Fruit fly (Drosophila melanogaster) whole organism, embryonic: ENCODE results near the gene CG31103.

ENCODE experiments used
- Aef1 ChIP-seq: fragments of 200-800 bp; sonication (Bioruptor generic); IDR thresholded peaks from 3 replicates; pipeline ENCODE4 v1.3.6; 2022; ENCODE audit warnings: missing biosample characterization, missing genetic modification characterization
- CG11560 ChIP-seq: fragments of 200-800 bp; sonication (Bioruptor generic); IDR thresholded peaks from 3 replicates; pipeline ENCODE4 v1.3.6; 2022; ENCODE audit warnings: missing biosample characterization, missing genetic modification characterization
- CG12236 ChIP-seq: fragments of 200-800 bp; sonication (Bioruptor generic); optimal IDR thresholded peaks from 2 replicates; lab custom pipeline; 2016; ENCODE audit warnings: missing biosample characterization, missing genetic modification characterization
- CG13296 ChIP-seq: fragments of 200-800 bp; sonication (Bioruptor generic); optimal IDR thresholded peaks from 3 replicates; lab custom pipeline; 2018; ENCODE audit warnings: missing biosample characterization, mild to moderate bottlenecking, missing genetic modification characterization
- CG13424 ChIP-seq: fragments of 200-800 bp; sonication (Bioruptor generic); optimal IDR thresholded peaks from 2 replicates; lab custom pipeline; 2019; ENCODE audit warnings: missing biosample characterization, mild to moderate bottlenecking, missing genetic modification characterization, moderate library complexity
- CG15011 ChIP-seq: fragments of 200-800 bp; sonication (Bioruptor generic); optimal IDR thresholded peaks from 3 replicates; lab custom pipeline; 2018; ENCODE audit warnings: missing biosample characterization, mild to moderate bottlenecking, missing genetic modification characterization
- CG15514 ChIP-seq: fragments of 200-800 bp; sonication (Bioruptor generic); optimal IDR thresholded peaks from 3 replicates; lab custom pipeline; 2017; ENCODE audit warnings: missing biosample characterization, missing genetic modification characterization, mild to moderate bottlenecking, moderate library complexity, missing genetic modification reagents
- CG16815 ChIP-seq: fragments of 200-800 bp; sonication (Bioruptor generic); optimal IDR thresholded peaks from 3 replicates; lab custom pipeline; 2017; ENCODE audit warnings: missing biosample characterization, mild to moderate bottlenecking, missing genetic modification characterization
- CG17359 ChIP-seq: fragments of 200-800 bp; sonication (Bioruptor generic); optimal IDR thresholded peaks from 3 replicates; lab custom pipeline; 2018; ENCODE audit warnings: missing biosample characterization, mild to moderate bottlenecking, missing genetic modification characterization, moderate library complexity
- CG2120 ChIP-seq: fragments of 200-800 bp; sonication (Bioruptor generic); optimal IDR thresholded peaks from 3 replicates; lab custom pipeline; 2016; ENCODE audit warnings: missing biosample characterization, missing genetic modification characterization
- CG2199 ChIP-seq: fragments of 200-800 bp; sonication (Bioruptor generic); IDR thresholded peaks from 3 replicates; pipeline ENCODE4 v1.3.6; 2022; ENCODE audit warnings: missing biosample characterization, missing genetic modification characterization
- CG30431 ChIP-seq: fragments of 200-800 bp; sonication (Bioruptor generic); optimal IDR thresholded peaks from 2 replicates; lab custom pipeline; 2017; ENCODE audit warnings: missing biosample characterization, missing genetic modification characterization
- CG34376 ChIP-seq: fragments of 200-800 bp; sonication (Bioruptor generic); optimal IDR thresholded peaks from 2 replicates; lab custom pipeline; 2018; ENCODE audit warnings: missing biosample characterization, mild to moderate bottlenecking, missing genetic modification characterization
- CG42726 ChIP-seq: fragments of 200-800 bp; sonication (Bioruptor generic); IDR thresholded peaks from 2 replicates; pipeline ENCODE4 v1.3.6; 2022; ENCODE audit warnings: missing biosample characterization, missing genetic modification characterization; ENCODE audit not compliant: partially characterized antibody
- CG7839 ChIP-seq: fragments of 200-800 bp; sonication (Bioruptor generic); optimal IDR thresholded peaks from 3 replicates; lab custom pipeline; 2018; ENCODE audit warnings: missing biosample characterization, mild to moderate bottlenecking, missing genetic modification characterization, moderate library complexity
- CG7928 ChIP-seq: fragments of 200-800 bp; sonication (Bioruptor generic); optimal IDR thresholded peaks from 2 replicates; lab custom pipeline; 2017; ENCODE audit warnings: missing biosample characterization, mild to moderate bottlenecking, missing genetic modification characterization
- CG8281 ChIP-seq: fragments of 200-800 bp; sonication (Bioruptor generic); optimal IDR thresholded peaks from 2 replicates; lab custom pipeline; 2018; ENCODE audit warnings: missing biosample characterization, mild to moderate bottlenecking, missing genetic modification characterization, moderate library complexity
- CG8944 ChIP-seq: fragments of 200-800 bp; sonication (Bioruptor generic); optimal IDR thresholded peaks from 3 replicates; lab custom pipeline; 2016; ENCODE audit warnings: missing biosample characterization, missing genetic modification characterization
- CHES-1-like ChIP-seq: fragments of 200-800 bp; sonication (Bioruptor generic); optimal IDR thresholded peaks from 2 replicates; lab custom pipeline; 2016; ENCODE audit warnings: missing biosample characterization, missing genetic modification characterization
- Dp ChIP-seq: fragments of 200-800 bp; sonication (Bioruptor generic); optimal IDR thresholded peaks from 2 replicates; lab custom pipeline; 2018; ENCODE audit warnings: missing biosample characterization, mild to moderate bottlenecking, missing genetic modification characterization, moderate library complexity
- Fer2 ChIP-seq: fragments of 200-800 bp; sonication (Bioruptor generic); optimal IDR thresholded peaks from 2 replicates; lab custom pipeline; 2018; ENCODE audit warnings: missing biosample characterization, mild to moderate bottlenecking, missing genetic modification characterization, moderate library complexity
- HLH3B ChIP-seq: fragments of 200-800 bp; sonication (Bioruptor generic); IDR thresholded peaks from 2 replicates; pipeline ENCODE4 v1.3.6; 2022; ENCODE audit warnings: missing biosample characterization, missing genetic modification characterization
- Oaz ChIP-seq: fragments of 200-800 bp; sonication (Bioruptor generic); IDR thresholded peaks from 2 replicates; pipeline ENCODE4 v1.3.6; 2022; ENCODE audit warnings: missing biosample characterization, missing genetic modification characterization
- Spps ChIP-seq: fragments of 200-800 bp; sonication (Bioruptor generic); optimal IDR thresholded peaks from 2 replicates; lab custom pipeline; 2018; ENCODE audit warnings: missing biosample characterization, mild to moderate bottlenecking, missing genetic modification characterization
- Sry-β ChIP-seq: fragments of 200-800 bp; sonication (Bioruptor generic); optimal IDR thresholded peaks from 2 replicates; lab custom pipeline; 2018; ENCODE audit warnings: missing biosample characterization, mild to moderate bottlenecking, missing genetic modification characterization, moderate library complexity
- ac ChIP-seq: fragments of 200-800 bp; sonication (Bioruptor generic); optimal IDR thresholded peaks from 3 replicates; lab custom pipeline; 2017; ENCODE audit warnings: missing biosample characterization, mild to moderate bottlenecking, missing genetic modification characterization
- al ChIP-seq: fragments of 200-800 bp; sonication (Bioruptor generic); IDR thresholded peaks from 2 replicates; pipeline ENCODE4 v1.3.6; 2022; ENCODE audit warnings: missing biosample characterization, missing genetic modification characterization
- bigmax ChIP-seq: fragments of 200-800 bp; sonication (Bioruptor generic); optimal IDR thresholded peaks from 2 replicates; lab custom pipeline; 2018; ENCODE audit warnings: missing biosample characterization, mild to moderate bottlenecking, missing genetic modification characterization
- bowl ChIP-seq: fragments of 200-800 bp; sonication (Bioruptor generic); IDR thresholded peaks from 2 replicates; pipeline ENCODE4 v1.3.6; 2022; ENCODE audit warnings: missing biosample characterization, missing genetic modification characterization
- btn ChIP-seq: fragments of 200-800 bp; sonication (Bioruptor generic); optimal IDR thresholded peaks from 2 replicates; lab custom pipeline; 2016; ENCODE audit warnings: missing biosample characterization, missing genetic modification characterization
- chm ChIP-seq: fragments of 200-800 bp; sonication (Bioruptor generic); IDR thresholded peaks from 2 replicates; pipeline ENCODE4 v1.3.6; 2022; ENCODE audit warnings: missing biosample characterization, missing genetic modification characterization
- en ChIP-seq: fragments of 200-800 bp; sonication (Bioruptor generic); optimal IDR thresholded peaks from 2 replicates; lab custom pipeline; 2016; ENCODE audit warnings: missing biosample characterization, missing genetic modification characterization
- fd102C ChIP-seq: fragments of 200-800 bp; sonication (Bioruptor generic); optimal IDR thresholded peaks from 2 replicates; lab custom pipeline; 2018; ENCODE audit warnings: missing biosample characterization, mild to moderate bottlenecking, missing genetic modification characterization, moderate library complexity
- ftz-f1 ChIP-seq: fragments of 200-800 bp; sonication (Bioruptor generic); optimal IDR thresholded peaks from 2 replicates; lab custom pipeline; 2016; ENCODE audit warnings: missing biosample characterization, missing genetic modification characterization
- grau ChIP-seq: fragments of 200-800 bp; optimal IDR thresholded peaks from 3 replicates; lab custom pipeline; 2019; ENCODE audit warnings: missing biosample characterization, mild to moderate bottlenecking, missing genetic modification characterization, moderate library complexity
- gro ChIP-seq: fragments of 200-800 bp; sonication (Bioruptor generic); optimal IDR thresholded peaks from 2 replicates; lab custom pipeline; 2016; ENCODE audit warnings: missing biosample characterization, missing genetic modification characterization
- h ChIP-seq: fragments of >200 bp; optimal IDR thresholded peaks from 2 replicates; lab custom pipeline; 2017
- hbn ChIP-seq: fragments of 200-800 bp; sonication (Bioruptor generic); IDR thresholded peaks from 2 replicates; pipeline ENCODE4 v1.3.6; 2022; ENCODE audit warnings: missing biosample characterization, missing genetic modification characterization; ENCODE audit not compliant: partially characterized antibody
- ind ChIP-seq: fragments of 200-800 bp; sonication (Bioruptor generic); optimal IDR thresholded peaks from 3 replicates; lab custom pipeline; 2016; ENCODE audit warnings: missing biosample characterization, missing genetic modification characterization
- lab ChIP-seq: fragments of 200-800 bp; sonication (Bioruptor generic); optimal IDR thresholded peaks from 3 replicates; lab custom pipeline; 2017; ENCODE audit warnings: missing biosample characterization, missing genetic modification characterization, mild to moderate bottlenecking, moderate library complexity, missing genetic modification reagents
- lmd ChIP-seq: fragments of 200-800 bp; sonication (Bioruptor generic); IDR thresholded peaks from 2 replicates; pipeline ENCODE4 v1.3.6; 2022; ENCODE audit warnings: missing biosample characterization, missing genetic modification characterization
- pan ChIP-seq, 4 experiments: fragments of >200 bp in 3 of 4; fragments of 200-800 bp in 1 of 4; sonication (Bioruptor generic) in 1 of 4; optimal IDR thresholded peaks in 3 of 4; IDR thresholded peaks in 1 of 4; 2 replicates each; pipeline versions ENCODE4 v1.3.6 to Lab custom; 2017 to 2022; ENCODE audit warnings: missing biosample characterization in 2 of 4, missing genetic modification characterization in 2 of 4, mixed read lengths in 1 of 4
- peb ChIP-seq: fragments of 200-800 bp; sonication (Bioruptor generic); IDR thresholded peaks from 2 replicates; pipeline ENCODE4 v1.3.6; 2022; ENCODE audit warnings: missing biosample characterization, missing genetic modification characterization
- prd ChIP-seq, 3 experiments: fragments of >200 bp in 2 of 3; fragments of 200-800 bp in 1 of 3; sonication (Bioruptor generic) in 1 of 3; optimal IDR thresholded peaks in 2 of 3; IDR thresholded peaks in 1 of 3; 2 replicates in 2 of 3; 3 replicates in 1 of 3; pipeline versions ENCODE4 v1.3.6 to Lab custom; 2017 to 2022; ENCODE audit warnings: missing biosample characterization in 1 of 3, missing genetic modification characterization in 1 of 3
- pros ChIP-seq: fragments of 200-800 bp; sonication (Bioruptor generic); optimal IDR thresholded peaks from 3 replicates; lab custom pipeline; 2019; ENCODE audit warnings: missing biosample characterization, mild to moderate bottlenecking, missing genetic modification characterization, moderate library complexity
- sob ChIP-seq: fragments of 200-800 bp; sonication (Bioruptor generic); IDR thresholded peaks from 2 replicates; pipeline ENCODE4 v1.3.6; 2022; ENCODE audit warnings: missing biosample characterization, missing genetic modification characterization
- vfl ChIP-seq: fragments of 200-800 bp; sonication (Bioruptor generic); optimal IDR thresholded peaks from 2 replicates; lab custom pipeline; 2016; ENCODE audit warnings: missing biosample characterization, missing genetic modification characterization
- wor ChIP-seq: fragments of 200-800 bp; sonication (Bioruptor generic); IDR thresholded peaks from 2 replicates; pipeline ENCODE4 v1.3.6; 2022; ENCODE audit warnings: missing biosample characterization, missing genetic modification characterization
- zfh1 ChIP-seq: fragments of 200-800 bp; sonication (Bioruptor generic); IDR thresholded peaks from 3 replicates; pipeline ENCODE4 v1.3.6; 2022; ENCODE audit warnings: missing biosample characterization, missing genetic modification characterization

CG31103 gene

dm6 chr3R:25258628-25259240 lies 39.6 kb downstream of the CG31103 start, which contains the start of gene CG11857 (continued):
- TF ChIP-seq CG12236 (GFP tag; lab: Kevin White, UChicago): peak; percentile 94
- peak; percentile 98 for TF ChIP-seq CG7928 (GFP tag; lab: Kevin White, UChicago)
- TF ChIP-seq Sry-β: peak; percentile 78
- TF ChIP-seq Aef1: peak; percentile 99
- peak; percentile 98 for TF ChIP-seq gro (GFP tag; lab: Kevin White, UChicago)
- peak; percentile 99 for TF ChIP-seq lmd
- peak; percentile 65 for TF ChIP-seq Dp
- TF ChIP-seq CG42726 (GFP tag; lab: Robert Waterston, UW): peak; percentile 98
- peak; percentile 98 for TF ChIP-seq CG17359 (tag; lab: Kevin White, UChicago)
- peak; percentile 97 for TF ChIP-seq CG8944 (GFP tag; lab: Kevin White, UChicago)
- peak; percentile 90 for TF ChIP-seq en (GFP tag; lab: Kevin White, UChicago)
- peak; percentile 98 for TF ChIP-seq CG13424 (tag; lab: Kevin White, UChicago)
- peak; percentile 90 for TF ChIP-seq CG8281 (tag; lab: Kevin White, UChicago)
- TF ChIP-seq chm (GFP tag; lab: Robert Waterston, UW): peak; percentile 98
- peak; percentile 97 for TF ChIP-seq CHES-1-like (GFP tag; lab: Kevin White, UChicago)
- TF ChIP-seq pan (optimal IDR thresholded peaks at IDR 0.05; lab: Kevin White, UChicago): no peak
- TF ChIP-seq pan (GFP tag; optimal IDR thresholded peaks at IDR 0.05 in 1 of 2, IDR thresholded peaks at IDR 0.05 in 1 of 2): peak in 1 of 2 experiments; percentile 99
- TF ChIP-seq bowl: peak; percentile 92
- peak; percentile 99 for TF ChIP-seq wor (GFP tag; lab: Robert Waterston, UW)
- peak; percentile 99 for TF ChIP-seq CG2120 (GFP tag; lab: Kevin White, UChicago)
- TF ChIP-seq lab (GFP tag; lab: Kevin White, UChicago): peak; percentile 98
- TF ChIP-seq vfl (GFP tag; lab: Kevin White, UChicago): peak; percentile 99
- TF ChIP-seq CG13296 (GFP tag; lab: Kevin White, UChicago): peak; percentile 93
- peak; percentile 98 for TF ChIP-seq peb
- peak; percentile 99 for TF ChIP-seq ind (GFP tag; lab: Kevin White, UChicago)
- peak; percentile 100 for TF ChIP-seq hbn (GFP tag; lab: Robert Waterston, UW)
- TF ChIP-seq prd (optimal IDR thresholded peaks at IDR 0.05; lab: Kevin White, UChicago): no peak
- peak; percentile 100 for TF ChIP-seq prd (GFP tag; IDR thresholded peaks at IDR 0.05; lab: Robert Waterston, UW)
- TF ChIP-seq al (GFP tag; lab: Robert Waterston, UW): peak; percentile 99
- TF ChIP-seq CG7839 (tag; lab: Kevin White, UChicago): peak; percentile 98
- TF ChIP-seq Fer2 (tag; lab: Kevin White, UChicago): peak; percentile 97
- peak; percentile 92 for TF ChIP-seq CG15011 (GFP tag; lab: Kevin White, UChicago)
- TF ChIP-seq ftz-f1 (GFP tag; lab: Kevin White, UChicago): peak; percentile 91
- peak; percentile 93 for TF ChIP-seq CG11560 (tag; lab: Robert Waterston, UW)
- peak; percentile 98 for TF ChIP-seq Oaz (GFP tag; lab: Robert Waterston, UW)
- peak; percentile 98 for TF ChIP-seq HLH3B (GFP tag; lab: Robert Waterston, UW)
- TF ChIP-seq CG30431 (GFP tag; lab: Kevin White, UChicago): peak; percentile 97
- TF ChIP-seq btn (GFP tag; lab: Kevin White, UChicago): peak; percentile 86
- peak; percentile 99 for TF ChIP-seq CG2199 (GFP tag; lab: Robert Waterston, UW)
- TF ChIP-seq pros (GFP tag; lab: Kevin White, UChicago): peak; percentile 8
- TF ChIP-seq CG16815: peak; percentile 97
- TF ChIP-seq grau (tag; lab: Kevin White, UChicago): peak; percentile 97
- peak; percentile 89 for TF ChIP-seq ac (GFP tag; lab: Kevin White, UChicago)
- TF ChIP-seq CG34376: peak; percentile 97
- TF ChIP-seq fd102C (GFP tag; lab: Kevin White, UChicago): peak; percentile 79
- TF ChIP-seq h (lab: Kevin White, UChicago): no peak
- TF ChIP-seq bigmax (GFP tag; lab: Kevin White, UChicago): peak; percentile 60
- TF ChIP-seq zfh1: peak; percentile 99
- peak; percentile 94 for TF ChIP-seq Spps (tag; lab: Kevin White, UChicago)
- peak; percentile 93 for TF ChIP-seq CG15514
- TF ChIP-seq sob (GFP tag; lab: Robert Waterston, UW): peak; percentile 100
